Fruit fly (Drosophila melanogaster): ENCODE measurements around the gene CG33252.

CG33252 gene

dm6 chrX:16924069-16924721 lies 27.2 kb upstream of the CG33252 start:
- TF ChIP-seq CG34376 (GFP tag; optimal IDR thresholded peaks at IDR 0.05) (peak; percentile 29), vnd (GFP tag; IDR thresholded peaks at IDR 0.05; ENCODE audit: partially characterized antibody) (0 out of 3 replicates have a peak, but pooled peaks have one; percentile 14), cwo (GFP tag; optimal IDR thresholded peaks at IDR 0.05) (peak; percentile 37), row (GFP tag; IDR thresholded peaks at IDR 0.05) (peak; percentile 64), psq (GFP tag; optimal IDR thresholded peaks at IDR 0.05) (no peak), exex (tag; optimal IDR thresholded peaks at IDR 0.05) (peak; percentile 92), grn (GFP tag; optimal IDR thresholded peaks at IDR 0.05) (peak; percentile 56), jing (GFP tag; optimal IDR thresholded peaks at IDR 0.05) (no peak), GATAe (GFP tag; conservative IDR thresholded peaks at IDR 0.05) (peak; percentile 20; the same call in 1 of the 2 replicates), ranshi (GFP tag; IDR thresholded peaks at IDR 0.05) (no peak)

- TF ChIP-seq ato (GFP tag; IDR thresholded peaks at IDR 0.05; ENCODE audit: partially characterized antibody) (no peak), zen2 (GFP tag; IDR thresholded peaks at IDR 0.05; ENCODE audit: partially characterized antibody) (no peak), CG11723 (GFP tag; optimal IDR thresholded peaks at IDR 0.05) (no peak), ara (GFP tag; IDR thresholded peaks at IDR 0.05) (no peak), pita (GFP tag; optimal IDR thresholded peaks at IDR 0.05) (no peak), chinmo (GFP tag; IDR thresholded peaks at IDR 0.05; ENCODE audit: partially characterized antibody) (0 out of 4 replicates have a peak, but pooled peaks have one; percentile 16), Mrtf (GFP tag; IDR thresholded peaks at IDR 0.05) (no peak), Med (GFP tag) (peak; percentile 52), CG8944 (GFP tag; optimal IDR thresholded peaks at IDR 0.05) (no peak), slbo (GFP tag; IDR thresholded peaks at IDR 0.05) (peak; percentile 38), CG17568 (GFP tag; optimal IDR thresholded peaks at IDR 0.05) (no peak), B-H2 (GFP tag; optimal IDR thresholded peaks at IDR 0.05) (no peak)
These were observed 26.5 kb upstream of the CG33252 start for dm6 chrX:16923503-16923902.

DNA sequence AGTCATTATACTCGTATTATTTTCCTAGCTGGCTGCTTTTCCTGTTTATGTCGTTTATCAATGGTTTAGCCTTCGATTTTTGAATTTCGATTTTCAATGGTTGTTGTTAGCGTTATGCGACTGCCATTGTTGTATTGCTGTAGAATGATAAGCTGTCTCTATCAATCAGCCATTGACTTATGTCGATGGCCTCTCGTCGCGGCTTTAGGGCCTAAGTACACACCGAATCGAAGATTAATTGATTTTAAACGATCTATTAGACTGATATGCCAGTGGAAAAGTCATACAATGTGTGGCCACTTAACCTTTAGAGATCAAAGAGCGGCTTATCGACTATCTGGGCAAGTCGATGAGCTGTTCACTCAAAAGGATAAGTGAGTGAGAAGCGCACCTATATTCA lies 25.6 kb upstream of the CG33252 start:
- TF ChIP-seq CG7987 (GFP tag; optimal IDR thresholded peaks at IDR 0.05), result no peak
- TF ChIP-seq Hr39 (optimal IDR thresholded peaks at IDR 0.05), result no peak
- peak in 1 of 2 experiments; percentile 55 for TF ChIP-seq Pdp1 (GFP tag; optimal IDR thresholded peaks at IDR 0.05)
- TF ChIP-seq Vsx1 (GFP tag; optimal IDR thresholded peaks at IDR 0.05), result no peak
- TF ChIP-seq exex (tag; optimal IDR thresholded peaks at IDR 0.05), result peak; percentile 90
- TF ChIP-seq tap (tag; optimal IDR thresholded peaks at IDR 0.05), result no peak
- no peak for TF ChIP-seq CG4360 (GFP tag; IDR thresholded peaks at IDR 0.05)
- TF ChIP-seq CG7271 (tag; optimal IDR thresholded peaks at IDR 0.05), result no peak
- TF ChIP-seq nmo (GFP tag; optimal IDR thresholded peaks at IDR 0.05), result no peak
- peak; percentile 65 for TF ChIP-seq mirr (GFP tag; optimal IDR thresholded peaks at IDR 0.05)
- TF ChIP-seq grn (GFP tag; optimal IDR thresholded peaks at IDR 0.05), result peak; percentile 44
- TF ChIP-seq CG14441 (GFP tag; IDR thresholded peaks at IDR 0.05), result no peak

dm6 chrX:16920682-16921286 lies 23.8 kb upstream of the CG33252 start:
- TF ChIP-seq CG3281 (GFP tag; optimal IDR thresholded peaks at IDR 0.05) (peak; percentile 10), CG8290 (GFP tag; optimal IDR thresholded peaks at IDR 0.05) (no peak), CG8290 (tag; optimal IDR thresholded peaks at IDR 0.05) (peak in 1 of 2 experiments; percentile 12), sob (GFP tag; IDR thresholded peaks at IDR 0.05) (0 out of 2 replicates have a peak, but pooled peaks have one; percentile 17), Med (GFP tag) (peak; percentile 5), CG13296 (GFP tag; optimal IDR thresholded peaks at IDR 0.05) (peak; percentile 3), CG2678 (tag; optimal IDR thresholded peaks at IDR 0.05) (peak; percentile 30), Fer3 (tag; optimal IDR thresholded peaks at IDR 0.05) (no peak), CG10321 (GFP tag; IDR thresholded peaks at IDR 0.05) (no peak), mirr (GFP tag; optimal IDR thresholded peaks at IDR 0.05) (peak; percentile 9), lab (GFP tag; optimal IDR thresholded peaks at IDR 0.05) (peak; percentile 10), B-H2 (GFP tag; optimal IDR thresholded peaks at IDR 0.05) (peak; percentile 12), sug (tag; optimal IDR thresholded peaks at IDR 0.05) (peak; percentile 42), caup (GFP tag; optimal IDR thresholded peaks at IDR 0.05; ENCODE audit: severe bottlenecking) (no peak), phol (tag; optimal IDR thresholded peaks at IDR 0.05) (no peak), CG13894 (tag; optimal IDR thresholded peaks at IDR 0.05) (peak; percentile 85)

All from whole organism, embryonic.